Worm (Caenorhabditis elegans): ENCODE measurements around the gene tpan-1.

Gene tpan-1

DNA sequence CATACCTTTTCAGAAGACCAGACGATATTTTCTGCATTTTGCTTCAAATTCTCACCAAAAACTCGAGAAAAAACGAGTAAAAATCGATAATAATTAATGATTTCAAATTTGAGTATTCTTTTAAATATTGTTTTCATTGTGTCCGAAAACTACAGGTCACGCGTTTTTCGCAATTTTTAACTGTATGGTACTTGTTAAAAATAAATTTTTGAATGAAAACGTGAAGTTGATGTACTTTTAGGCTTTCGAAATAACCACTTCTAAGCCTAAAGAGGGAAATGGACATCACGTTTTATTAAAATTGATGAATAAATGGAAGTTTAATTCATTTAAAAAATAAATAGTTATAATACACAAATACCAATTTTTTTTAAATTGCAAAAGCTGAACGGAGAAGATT is 13.6 kb downstream of the tpan-1 start, which contains the start of gene Y44A6D.5:
Gene Y44A6D.5 (minus strand): TSS at position 101 of the 400 bp plus-strand sequence.
- TF ChIP-seq egl-27 (tag; optimal IDR thresholded peaks at IDR 0.05) (no peak), pqm-1 (tag; optimal IDR thresholded peaks at IDR 0.05) (no peak), tbx-2 (tag; optimal IDR thresholded peaks at IDR 0.05) (no peak), eor-1 (tag; optimal IDR thresholded peaks at IDR 0.05) (no peak), ztf-11 (tag; optimal IDR thresholded peaks at IDR 0.05) (no peak), unc-39 (tag; optimal IDR thresholded peaks at IDR 0.05) (no peak), aly-2 (tag; optimal IDR thresholded peaks at IDR 0.05) (no peak), nhr-76 (tag; optimal IDR thresholded peaks at IDR 0.05) (no peak), nhr-77 (tag; optimal IDR thresholded peaks at IDR 0.05) (no peak), nfya-1 (tag; optimal IDR thresholded peaks at IDR 0.05; ENCODE audit: insufficient read depth) (no peak), fos-1 (tag; optimal IDR thresholded peaks at IDR 0.05) (no peak), pha-4 (tag; optimal IDR thresholded peaks at IDR 0.05) (no peak), nhr-12 (tag; optimal IDR thresholded peaks at IDR 0.05) (no peak), nhr-11 (tag; optimal IDR thresholded peaks at IDR 0.05) (no peak), egl-5 (tag; optimal IDR thresholded peaks at IDR 0.05) (no peak), nhr-25 (tag; optimal IDR thresholded peaks at IDR 0.05) (no peak), mdl-1 (tag; optimal IDR thresholded peaks at IDR 0.05) (no peak), nhr-23 (tag; optimal IDR thresholded peaks at IDR 0.05) (no peak), nhr-237 (tag; optimal IDR thresholded peaks at IDR 0.05) (no peak)

- TF ChIP-seq snpc-4 (tag; optimal IDR thresholded peaks at IDR 0.05) = peak; percentile 73
Observed at ce11 chrV:20803464-20803863, 14.2 kb downstream of the tpan-1 start.

- TF ChIP-seq zag-1 (tag; optimal IDR thresholded peaks at IDR 0.05) = no peak
- no peak for TF ChIP-seq eor-1 (tag; optimal IDR thresholded peaks at IDR 0.05)
- no peak for TF ChIP-seq ceh-82 (tag; optimal IDR thresholded peaks at IDR 0.05)
- no peak for TF ChIP-seq ama-1 (optimal IDR thresholded peaks at IDR 0.05)
- no peak for TF ChIP-seq ztf-11 (tag; optimal IDR thresholded peaks at IDR 0.05)
- TF ChIP-seq ceh-9 (tag; optimal IDR thresholded peaks at IDR 0.05) = no peak
- no peak for TF ChIP-seq egl-27 (tag; optimal IDR thresholded peaks at IDR 0.05)
- no peak for TF ChIP-seq mdl-1 (tag; optimal IDR thresholded peaks at IDR 0.05)
- no peak for TF ChIP-seq elt-3 (tag; optimal IDR thresholded peaks at IDR 0.05)
- no peak for TF ChIP-seq nhr-11 (tag; optimal IDR thresholded peaks at IDR 0.05)
Observed at ce11 chrV:20807038-20807437, 17.7 kb downstream of the tpan-1 start, which contains the start of gene Y44A6D.6. TSS of gene Y44A6D.6 (plus strand) at chrV:20807338.

ce11 chrV:20813646-20814045 is 24.3 kb downstream of the tpan-1 start:
- TF ChIP-seq aly-2 (tag; optimal IDR thresholded peaks at IDR 0.05) (no peak), egl-27 (tag; optimal IDR thresholded peaks at IDR 0.05) (no peak), elt-2 (tag; optimal IDR thresholded peaks at IDR 0.05) (no peak), unc-62 (GFP tag; optimal IDR thresholded peaks at IDR 0.05) (no peak), R02D3.7 (tag; optimal IDR thresholded peaks at IDR 0.05) (no peak), skn-1 (tag; optimal IDR thresholded peaks at IDR 0.05) (no peak), hmg-11 (tag; optimal IDR thresholded peaks at IDR 0.05) (no peak), nhr-28 (tag; optimal IDR thresholded peaks at IDR 0.05) (no peak), nhr-76 (tag; optimal IDR thresholded peaks at IDR 0.05) (no peak), egl-5 (tag; optimal IDR thresholded peaks at IDR 0.05) (no peak), tbx-2 (tag; optimal IDR thresholded peaks at IDR 0.05) (no peak), lsy-12 (tag; optimal IDR thresholded peaks at IDR 0.05) (no peak), lin-15B (tag; optimal IDR thresholded peaks at IDR 0.05) (no peak), pha-4 (tag; optimal IDR thresholded peaks at IDR 0.05) (no peak), ceh-28 (tag; optimal IDR thresholded peaks at IDR 0.05) (no peak), elt-1 (tag; optimal IDR thresholded peaks at IDR 0.05) (no peak), ztf-4 (tag; optimal IDR thresholded peaks at IDR 0.05) (no peak)

- no peak for TF ChIP-seq eor-1 (tag; optimal IDR thresholded peaks at IDR 0.05)
- no peak for TF ChIP-seq nhr-77 (tag; optimal IDR thresholded peaks at IDR 0.05)
- no peak for TF ChIP-seq sea-2 (GFP tag; optimal IDR thresholded peaks at IDR 0.05)
- no peak for TF ChIP-seq nfya-1 (tag; optimal IDR thresholded peaks at IDR 0.05; ENCODE audit: insufficient read depth)
- no peak for TF ChIP-seq nhr-43 (tag; optimal IDR thresholded peaks at IDR 0.05; ENCODE audit: poor library complexity, severe bottlenecking)
- no peak for TF ChIP-seq skn-1 (tag; optimal IDR thresholded peaks at IDR 0.05)
- no peak for TF ChIP-seq ztf-11 (tag; optimal IDR thresholded peaks at IDR 0.05)
- no peak for TF ChIP-seq pha-4 (tag; optimal IDR thresholded peaks at IDR 0.05)
- no peak for TF ChIP-seq lin-15B (tag; optimal IDR thresholded peaks at IDR 0.05)
- no peak for TF ChIP-seq elt-2 (tag; optimal IDR thresholded peaks at IDR 0.05)
- no peak for TF ChIP-seq ama-1 (optimal IDR thresholded peaks at IDR 0.05)
- TF ChIP-seq elt-1 (tag; optimal IDR thresholded peaks at IDR 0.05) = no peak
- no peak for TF ChIP-seq nhr-28 (tag; optimal IDR thresholded peaks at IDR 0.05)
- TF ChIP-seq nhr-23 (tag; optimal IDR thresholded peaks at IDR 0.05) = no peak
- no peak for TF ChIP-seq mdl-1 (tag; optimal IDR thresholded peaks at IDR 0.05)
- no peak for TF ChIP-seq aly-2 (tag; optimal IDR thresholded peaks at IDR 0.05)
Observed at ce11 chrV:20814424-20814823, 25.1 kb downstream of the tpan-1 start, which contains the start of gene Y44A6D.7. TSS of gene Y44A6D.7 (plus strand) at chrV:20814724.

Data from whole organism, L3 larva.